Fruit fly (Drosophila melanogaster): ENCODE measurements around the gene CG3402.

Gene CG3402

DNA sequence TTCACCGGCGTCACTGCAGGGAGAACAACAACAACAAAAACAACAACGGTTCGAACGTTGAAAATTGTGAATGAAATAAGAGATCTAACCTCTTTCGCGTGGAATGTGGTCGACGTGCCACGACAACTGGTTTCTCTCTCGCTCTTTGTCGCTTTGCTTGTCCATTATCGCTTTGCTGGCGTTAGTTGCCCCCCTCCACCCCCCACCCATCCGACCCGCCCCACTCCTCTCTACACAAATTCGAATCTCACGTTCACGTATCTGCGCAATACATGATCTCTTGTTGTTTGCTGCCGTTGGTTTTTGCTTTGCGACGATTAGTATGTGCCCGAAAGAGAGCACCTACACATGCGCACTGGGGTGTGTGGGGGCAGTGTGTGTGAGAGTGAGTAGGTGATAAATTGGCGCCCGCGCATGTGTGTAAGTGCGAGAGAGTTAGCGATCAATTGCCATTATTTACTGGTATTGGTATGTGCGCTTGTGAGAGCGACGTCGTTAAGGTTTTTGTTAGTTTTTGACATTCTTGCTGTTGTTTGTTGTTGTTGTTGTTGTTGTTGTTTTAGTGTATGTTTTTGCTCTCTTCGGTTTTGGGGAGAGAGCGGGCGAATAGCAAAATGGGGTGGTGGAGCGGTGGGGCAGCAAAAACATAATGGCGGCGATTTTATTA is 36.1 kb downstream of the CG3402 start (continued):
- TF ChIP-seq CG34376 (GFP tag; optimal IDR thresholded peaks at IDR 0.05), result peak; percentile 87
- TF ChIP-seq CG7987 (GFP tag; optimal IDR thresholded peaks at IDR 0.05), result peak; percentile 68
- no peak for TF ChIP-seq emc (GFP tag; optimal IDR thresholded peaks at IDR 0.05)
- TF ChIP-seq unpg (GFP tag; optimal IDR thresholded peaks at IDR 0.05), result no peak
- no peak for TF ChIP-seq bowl (GFP tag; IDR thresholded peaks at IDR 0.05)
- no peak for TF ChIP-seq CG9609 (GFP tag; optimal IDR thresholded peaks at IDR 0.05)
- no peak for TF ChIP-seq bbx (GFP tag; IDR thresholded peaks at IDR 0.05; ENCODE audit: partially characterized antibody)
- TF ChIP-seq Opbp (GFP tag; IDR thresholded peaks at IDR 0.05; ENCODE audit: partially characterized antibody), result no peak
- no peak for TF ChIP-seq corto (GFP tag; optimal IDR thresholded peaks at IDR 0.05)
- TF ChIP-seq CTCF (GFP tag; optimal IDR thresholded peaks at IDR 0.05), result no peak
- no peak for TF ChIP-seq CG9797 (GFP tag; optimal IDR thresholded peaks at IDR 0.05)
- no peak for TF ChIP-seq CG6654 (GFP tag; optimal IDR thresholded peaks at IDR 0.05)
- TF ChIP-seq vnd (GFP tag; IDR thresholded peaks at IDR 0.05; ENCODE audit: partially characterized antibody), result no peak
- TF ChIP-seq Atf3 (GFP tag; optimal IDR thresholded peaks at IDR 0.05), result no peak
- no peak for TF ChIP-seq Dek (tag; optimal IDR thresholded peaks at IDR 0.05)
- no peak for TF ChIP-seq chif (GFP tag; optimal IDR thresholded peaks at IDR 0.05)
- TF ChIP-seq Nf-YB (GFP tag; optimal IDR thresholded peaks at IDR 0.05), result peak; percentile 36
- no peak for TF ChIP-seq scrt (GFP tag; optimal IDR thresholded peaks at IDR 0.05)
- TF ChIP-seq luna (GFP tag; optimal IDR thresholded peaks at IDR 0.05), result no peak
- no peak for TF ChIP-seq stc (GFP tag; IDR thresholded peaks at IDR 0.05)
- no peak for TF ChIP-seq ato (GFP tag; IDR thresholded peaks at IDR 0.05; ENCODE audit: partially characterized antibody)
- TF ChIP-seq CG13287 (GFP tag; IDR thresholded peaks at IDR 0.05; ENCODE audit: partially characterized antibody), result peak; percentile 30; the same call in 1 of the 2 replicates
- TF ChIP-seq CG15011 (GFP tag; optimal IDR thresholded peaks at IDR 0.05), result no peak
- TF ChIP-seq en (GFP tag; optimal IDR thresholded peaks at IDR 0.05), result no peak
- TF ChIP-seq dpn (GFP tag; optimal IDR thresholded peaks at IDR 0.05), result no peak
- 0 out of 3 replicates have a peak, but pooled peaks have one; percentile 23 for TF ChIP-seq CG2199 (GFP tag; IDR thresholded peaks at IDR 0.05)
- no peak for TF ChIP-seq D (optimal IDR thresholded peaks at IDR 0.05)
- no peak for TF ChIP-seq D (GFP tag; optimal IDR thresholded peaks at IDR 0.05)
- TF ChIP-seq CkIIα-i1 (GFP tag; IDR thresholded peaks at IDR 0.05), result no peak
- no peak for TF ChIP-seq Meics (GFP tag; optimal IDR thresholded peaks at IDR 0.05)
- no peak for TF ChIP-seq maf-S (GFP tag; optimal IDR thresholded peaks at IDR 0.05)
- TF ChIP-seq B-H2 (GFP tag; optimal IDR thresholded peaks at IDR 0.05), result peak; percentile 70
- TF ChIP-seq nerfin-2 (GFP tag; IDR thresholded peaks at IDR 0.05; ENCODE audit: partially characterized antibody), result peak; percentile 25; the same call in 1 of the 2 replicates
- no peak for TF ChIP-seq Sin3A (optimal IDR thresholded peaks at IDR 0.05)
- TF ChIP-seq CG17361 (GFP tag; IDR thresholded peaks at IDR 0.05), result no peak
- TF ChIP-seq onecut (GFP tag; IDR thresholded peaks at IDR 0.05), result no peak
- TF ChIP-seq CG6791 (GFP tag; IDR thresholded peaks at IDR 0.05; ENCODE audit: partially characterized antibody), result no peak
- peak; percentile 2 for TF ChIP-seq tin (GFP tag; optimal IDR thresholded peaks at IDR 0.05)
- no peak for TF ChIP-seq CG16863 (GFP tag; optimal IDR thresholded peaks at IDR 0.05)
- peak; percentile 98 for TF ChIP-seq cg (GFP tag; optimal IDR thresholded peaks at IDR 0.05)
- TF ChIP-seq dati (GFP tag; IDR thresholded peaks at IDR 0.05), result no peak
- TF ChIP-seq CG5953 (GFP tag; IDR thresholded peaks at IDR 0.05), result no peak
- TF ChIP-seq CG30403 (GFP tag; optimal IDR thresholded peaks at IDR 0.05), result no peak
- TF ChIP-seq CG7963 (GFP tag; IDR thresholded peaks at IDR 0.05; ENCODE audit: partially characterized antibody), result no peak
- TF ChIP-seq z (GFP tag; IDR thresholded peaks at IDR 0.05), result no peak
- TF ChIP-seq caup (GFP tag; optimal IDR thresholded peaks at IDR 0.05; ENCODE audit: severe bottlenecking), result peak; percentile 33
- peak; percentile 58 for TF ChIP-seq chn (GFP tag; optimal IDR thresholded peaks at IDR 0.05)
- TF ChIP-seq dm (GFP tag; optimal IDR thresholded peaks at IDR 0.05), result peak; percentile 18
- TF ChIP-seq CG30020 (tag; optimal IDR thresholded peaks at IDR 0.05), result no peak
- TF ChIP-seq CG14965 (GFP tag; optimal IDR thresholded peaks at IDR 0.05; ENCODE audit: borderline replicate concordance), result no peak
- no peak for TF ChIP-seq ap (GFP tag; IDR thresholded peaks at IDR 0.05)

Measured in whole organism, embryonic.